Worm (Caenorhabditis elegans): ENCODE measurements around the gene F59H6.14.

F59H6.14 gene

ce11 chrII:2026525-2026924 lies 6.9 kb upstream of the F59H6.14 start, which contains the start of gene bath-21:
TSS of gene bath-21 (minus strand) at chrII:2026625.
- TF ChIP-seq elt-2 (tag; optimal IDR thresholded peaks at IDR 0.05) = no peak
- no peak for TF ChIP-seq nhr-12 (tag; optimal IDR thresholded peaks at IDR 0.05)
- TF ChIP-seq ceh-88 (GFP tag; IDR thresholded peaks at IDR 0.05) = no peak
- TF ChIP-seq grh-1 (GFP tag; IDR thresholded peaks at IDR 0.05) = no peak
- no peak for TF ChIP-seq tlp-1 (tag; optimal IDR thresholded peaks at IDR 0.05)
- no peak for TF ChIP-seq fkh-4 (tag; optimal IDR thresholded peaks at IDR 0.05; ENCODE audit: borderline replicate concordance)
- no peak for TF ChIP-seq nhr-19 (GFP tag; conservative IDR thresholded peaks at IDR 0.05)
- TF ChIP-seq fkh-10 (GFP tag; optimal IDR thresholded peaks at IDR 0.05) = no peak
- TF ChIP-seq vab-15 (tag; optimal IDR thresholded peaks at IDR 0.05) = no peak
- no peak for TF ChIP-seq skn-1 (tag; optimal IDR thresholded peaks at IDR 0.05)
- no peak for TF ChIP-seq hlh-4 (tag; optimal IDR thresholded peaks at IDR 0.05)
- no peak for TF ChIP-seq fkh-8 (tag; optimal IDR thresholded peaks at IDR 0.05)

- no peak for TF ChIP-seq pqm-1 (tag; optimal IDR thresholded peaks at IDR 0.05)
- TF ChIP-seq C16A3.4 (tag; optimal IDR thresholded peaks at IDR 0.05) = no peak
- TF ChIP-seq jun-1 (tag; optimal IDR thresholded peaks at IDR 0.05) = no peak
- TF ChIP-seq efl-3 (GFP tag; optimal IDR thresholded peaks at IDR 0.05) = no peak
- TF ChIP-seq nhr-85 (tag) = no peak
- TF ChIP-seq fkh-10 (GFP tag; optimal IDR thresholded peaks at IDR 0.05) = no peak
- TF ChIP-seq C04F5.9 (tag; optimal IDR thresholded peaks at IDR 0.05) = no peak
- no peak for TF ChIP-seq lin-15B (tag; optimal IDR thresholded peaks at IDR 0.05)
- TF ChIP-seq ama-1 (optimal IDR thresholded peaks at IDR 0.05) = no peak
- no peak for TF ChIP-seq dsc-1 (tag; optimal IDR thresholded peaks at IDR 0.05)
- no peak for TF ChIP-seq tbx-2 (tag; optimal IDR thresholded peaks at IDR 0.05)
- TF ChIP-seq unc-98 (GFP tag; IDR thresholded peaks at IDR 0.05) = no peak
- TF ChIP-seq unc-86 (tag; optimal IDR thresholded peaks at IDR 0.05) = no peak
- no peak for TF ChIP-seq sup-37 (GFP tag; optimal IDR thresholded peaks at IDR 0.05)
Observed at ce11 chrII:2028712-2029111, 4.7 kb upstream of the F59H6.14 start, which contains the start of gene bath-1. TSS of gene bath-1 (minus strand) at chrII:2028812.

ce11 chrII:2030367-2030766 lies 3.0 kb upstream of the F59H6.14 start, which contains the start of gene bath-3:
TSS of gene bath-3 (minus strand) at chrII:2030467.
- TF ChIP-seq dpl-1 (GFP tag; optimal IDR thresholded peaks at IDR 0.05) (no peak), elt-2 (tag; optimal IDR thresholded peaks at IDR 0.05) (no peak), nhr-28 (tag; optimal IDR thresholded peaks at IDR 0.05) (no peak), ama-1 (optimal IDR thresholded peaks at IDR 0.05) (no peak), unc-62 (GFP tag; optimal IDR thresholded peaks at IDR 0.05) (no peak), C04F5.9 (tag; optimal IDR thresholded peaks at IDR 0.05) (no peak), ceh-88 (GFP tag; IDR thresholded peaks at IDR 0.05) (no peak), xbp-1 (tag; optimal IDR thresholded peaks at IDR 0.05) (no peak)

- no peak for TF ChIP-seq lir-3 (tag; optimal IDR thresholded peaks at IDR 0.05; ENCODE audit: poor library complexity)
Observed at ce11 chrII:2031852-2032251, 1.5 kb upstream of the F59H6.14 start, which contains the start of gene bath-5. TSS of gene bath-5 (minus strand) at chrII:2031952.

- TF ChIP-seq lin-35 (GFP tag; optimal IDR thresholded peaks at IDR 0.05) (peak; percentile 60 to 90), lsy-2 (tag; optimal IDR thresholded peaks at IDR 0.05) (peak in 1 of 2 experiments; percentile 20), efl-1 (optimal IDR thresholded peaks at IDR 0.05) (peak; percentile 33 to 90), efl-1 (GFP tag; optimal IDR thresholded peaks at IDR 0.05 in 1 of 2) (peak; percentile 81 to 98), dpl-1 (GFP tag; optimal IDR thresholded peaks at IDR 0.05) (peak; percentile 51 to 77 (median 75))
Observed at ce11 chrII:2032282-2032681, 1.1 kb upstream of the F59H6.14 start, which contains the start of gene btb-4. TSS of gene btb-4 (plus strand) at chrII:2032316.

ce11 chrII:2039288-2039687 lies 5.9 kb downstream of the F59H6.14 start, which contains the start of gene bath-19:
TSS of gene bath-19 (minus strand) at chrII:2039388.
- TF ChIP-seq C04F5.9 (tag; optimal IDR thresholded peaks at IDR 0.05) = no peak
- no peak for TF ChIP-seq fos-1 (tag; optimal IDR thresholded peaks at IDR 0.05)
- no peak for TF ChIP-seq sox-4 (tag; optimal IDR thresholded peaks at IDR 0.05)
- TF ChIP-seq jun-1 (tag; optimal IDR thresholded peaks at IDR 0.05) = no peak
- TF ChIP-seq lin-14 (GFP tag; optimal IDR thresholded peaks at IDR 0.05) = no peak
- TF ChIP-seq rnt-1 (tag; optimal IDR thresholded peaks at IDR 0.05) = no peak
- no peak for TF ChIP-seq ceh-88 (GFP tag; IDR thresholded peaks at IDR 0.05)

All from whole organism, L1 larva.